Fruit fly (Drosophila melanogaster) whole organism, embryonic: ENCODE results near the gene CG12182.

Experiments used
- BEAF-32 ChIP-seq: fragments of 200-800 bp; sonication (Bioruptor generic); optimal IDR thresholded peaks from 3 replicates; lab custom pipeline; 2017; ENCODE audit warnings: missing biosample characterization, missing genetic modification characterization, mild to moderate bottlenecking, moderate library complexity, missing genetic modification reagents
- Bgb ChIP-seq: fragments of 200-800 bp; sonication (Bioruptor generic); IDR thresholded peaks from 2 replicates; pipeline ENCODE4 v1.3.6; 2022; ENCODE audit warnings: missing biosample characterization, missing genetic modification characterization; ENCODE audit not compliant: partially characterized antibody
- CG13287 ChIP-seq: fragments of 200-800 bp; sonication (Bioruptor generic); IDR thresholded peaks from 2 replicates; pipeline ENCODE4 v1.3.6; 2022; ENCODE audit warnings: missing biosample characterization, missing genetic modification characterization; ENCODE audit not compliant: partially characterized antibody
- CG13624 ChIP-seq: fragments of 200-800 bp; sonication (Bioruptor generic); optimal IDR thresholded peaks from 2 replicates; lab custom pipeline; 2016; ENCODE audit warnings: missing biosample characterization, missing genetic modification characterization
- CG16813 ChIP-seq: fragments of 200-800 bp; sonication (Bioruptor generic); IDR thresholded peaks from 3 replicates; pipeline ENCODE4 v1.3.6; 2022; ENCODE audit warnings: missing biosample characterization, missing genetic modification characterization; ENCODE audit not compliant: partially characterized antibody
- CG2120 ChIP-seq: fragments of 200-800 bp; sonication (Bioruptor generic); optimal IDR thresholded peaks from 3 replicates; lab custom pipeline; 2016; ENCODE audit warnings: missing biosample characterization, missing genetic modification characterization
- CG6689 ChIP-seq: fragments of 200-800 bp; sonication (Bioruptor generic); IDR thresholded peaks from 2 replicates; pipeline ENCODE4 v1.3.6; 2022; ENCODE audit warnings: missing biosample characterization, missing genetic modification characterization
- CG6791 ChIP-seq: fragments of 200-800 bp; sonication (Bioruptor generic); IDR thresholded peaks from 3 replicates; pipeline ENCODE4 v1.3.6; 2022; ENCODE audit warnings: missing biosample characterization, missing genetic modification characterization; ENCODE audit not compliant: partially characterized antibody
- CG7963 ChIP-seq: fragments of 200-800 bp; sonication (Bioruptor generic); IDR thresholded peaks from 3 replicates; pipeline ENCODE4 v1.3.6; 2022; ENCODE audit warnings: missing biosample characterization, missing genetic modification characterization; ENCODE audit not compliant: partially characterized antibody
- CHES-1-like ChIP-seq: fragments of 200-800 bp; sonication (Bioruptor generic); optimal IDR thresholded peaks from 2 replicates; lab custom pipeline; 2016; ENCODE audit warnings: missing biosample characterization, missing genetic modification characterization
- CTCF ChIP-seq: fragments of 200-800 bp; sonication (Bioruptor generic); optimal IDR thresholded peaks from 2 replicates; lab custom pipeline; 2017; ENCODE audit warnings: missing biosample characterization, mild to moderate bottlenecking, missing genetic modification characterization, moderate library complexity
- Dll ChIP-seq: fragments of 200-800 bp; sonication (Bioruptor generic); IDR thresholded peaks from 4 replicates; pipeline ENCODE4 v1.3.6; 2022; ENCODE audit warnings: missing biosample characterization, missing genetic modification characterization; ENCODE audit not compliant: partially characterized antibody
- Doc3 ChIP-seq: fragments of 200-800 bp; sonication (Bioruptor generic); IDR thresholded peaks from 3 replicates; pipeline ENCODE4 v1.3.6; 2022; ENCODE audit warnings: missing biosample characterization, missing genetic modification characterization; ENCODE audit not compliant: partially characterized antibody
- Dref ChIP-seq: fragments of 200-800 bp; sonication (Bioruptor generic); IDR thresholded peaks from 2 replicates; pipeline ENCODE4 v1.3.6; 2022; ENCODE audit warnings: missing biosample characterization, missing genetic modification characterization
- E2f2 ChIP-seq: fragments of 200-800 bp; sonication (Bioruptor generic); IDR thresholded peaks from 2 replicates; pipeline ENCODE4 v1.3.6; 2022; ENCODE audit warnings: missing biosample characterization, missing genetic modification characterization
- Hr78 ChIP-seq, 2 experiments: fragments of 200-800 bp in 1 of 2; fragments of >200 bp in 1 of 2; sonication (Bioruptor generic) in 1 of 2; optimal IDR thresholded peaks; 2 replicates each; lab custom pipeline; 2017 to 2019; ENCODE audit warnings: missing biosample characterization in 2 of 2, missing genetic modification characterization in 2 of 2, mild to moderate bottlenecking in 1 of 2, moderate library complexity in 1 of 2
- Jarid2 ChIP-seq: fragments of 200-800 bp; sonication (Bioruptor generic); optimal IDR thresholded peaks from 3 replicates; lab custom pipeline; 2017; ENCODE audit warnings: mild to moderate bottlenecking, missing biosample characterization, missing genetic modification reagents, missing genetic modification characterization
- MBD-R2 ChIP-seq: fragments of 200-800 bp; sonication (Bioruptor generic); IDR thresholded peaks from 2 replicates; pipeline ENCODE4 v1.3.6; 2022; ENCODE audit warnings: missing biosample characterization, missing genetic modification characterization
- MESR4 ChIP-seq: fragments of 200-800 bp; sonication (Bioruptor generic); optimal IDR thresholded peaks from 2 replicates; lab custom pipeline; 2018; ENCODE audit warnings: missing biosample characterization, mild to moderate bottlenecking, missing genetic modification characterization, moderate library complexity
- Myb ChIP-seq: fragments of 200-800 bp; sonication (Bioruptor generic); optimal IDR thresholded peaks from 2 replicates; lab custom pipeline; 2016; ENCODE audit warnings: missing biosample characterization, missing genetic modification characterization
- Rfx ChIP-seq: fragments of 200-800 bp; sonication (Bioruptor generic); IDR thresholded peaks from 2 replicates; pipeline ENCODE4 v1.3.6; 2022; ENCODE audit warnings: missing biosample characterization, missing genetic modification characterization
- Sin3A ChIP-seq: fragments of >200 bp; optimal IDR thresholded peaks from 2 replicates; lab custom pipeline; 2018
- Sry-β ChIP-seq: fragments of 200-800 bp; sonication (Bioruptor generic); optimal IDR thresholded peaks from 2 replicates; lab custom pipeline; 2018; ENCODE audit warnings: missing biosample characterization, mild to moderate bottlenecking, missing genetic modification characterization, moderate library complexity
- Stat92E ChIP-seq, 3 experiments: fragments of >200 bp in 2 of 3; fragments of 200-800 bp in 1 of 3; sonication (Bioruptor generic) in 1 of 3; optimal IDR thresholded peaks; 2 replicates each; lab custom pipeline; 2017 to 2019; ENCODE audit warnings: missing biosample characterization in 3 of 3, missing genetic modification characterization in 3 of 3, mild to moderate bottlenecking in 1 of 3, moderate library complexity in 1 of 3
- Xrp1 ChIP-seq: fragments of 200-800 bp; sonication (Bioruptor generic); IDR thresholded peaks from 2 replicates; pipeline ENCODE4 v1.3.6; 2022; ENCODE audit warnings: missing biosample characterization, missing genetic modification characterization
- abd-A ChIP-seq: fragments of 200-800 bp; sonication (Bioruptor generic); optimal IDR thresholded peaks from 3 replicates; lab custom pipeline; 2019; ENCODE audit warnings: missing biosample characterization, mild to moderate bottlenecking, missing genetic modification characterization, moderate library complexity
- amos ChIP-seq: fragments of 200-800 bp; sonication (Bioruptor generic); IDR thresholded peaks from 2 replicates; pipeline ENCODE4 v1.3.6; 2022; ENCODE audit warnings: missing biosample characterization, missing genetic modification characterization; ENCODE audit not compliant: partially characterized antibody
- ato ChIP-seq: fragments of 200-800 bp; sonication (Bioruptor generic); IDR thresholded peaks from 2 replicates; pipeline ENCODE4 v1.3.6; 2022; ENCODE audit warnings: missing biosample characterization, missing genetic modification characterization; ENCODE audit not compliant: partially characterized antibody
- crp ChIP-seq, 2 experiments: fragments of 200-800 bp; sonication (Bioruptor generic); optimal IDR thresholded peaks; 2 replicates in 1 of 2; 3 replicates in 1 of 2; lab custom pipeline; 2017; ENCODE audit warnings: missing biosample characterization in 2 of 2, missing genetic modification characterization in 2 of 2, mild to moderate bottlenecking in 1 of 2, moderate library complexity in 1 of 2
- dati ChIP-seq: fragments of 200-800 bp; sonication (Bioruptor generic); IDR thresholded peaks from 2 replicates; pipeline ENCODE4 v1.3.6; 2022; ENCODE audit warnings: missing biosample characterization, missing genetic modification characterization
- gce ChIP-seq: fragments of 200-800 bp; sonication (Bioruptor generic); IDR thresholded peaks from 3 replicates; pipeline ENCODE4 v1.3.6; 2022; ENCODE audit warnings: missing biosample characterization, missing genetic modification characterization
- hbn ChIP-seq: fragments of 200-800 bp; sonication (Bioruptor generic); IDR thresholded peaks from 2 replicates; pipeline ENCODE4 v1.3.6; 2022; ENCODE audit warnings: missing biosample characterization, missing genetic modification characterization; ENCODE audit not compliant: partially characterized antibody
- jigr1 ChIP-seq: fragments of 200-800 bp; sonication (Bioruptor generic); IDR thresholded peaks from 3 replicates; pipeline ENCODE4 v1.3.6; 2022; ENCODE audit warnings: missing biosample characterization, missing genetic modification characterization
- lab ChIP-seq: fragments of 200-800 bp; sonication (Bioruptor generic); optimal IDR thresholded peaks from 3 replicates; lab custom pipeline; 2017; ENCODE audit warnings: missing biosample characterization, missing genetic modification characterization, mild to moderate bottlenecking, moderate library complexity, missing genetic modification reagents
- lov ChIP-seq, 2 experiments: fragments of 200-800 bp in 1 of 2; fragments of >200 bp in 1 of 2; sonication (Bioruptor generic) in 1 of 2; IDR thresholded peaks in 1 of 2; optimal IDR thresholded peaks in 1 of 2; 2 replicates in 1 of 2; 3 replicates in 1 of 2; pipeline versions ENCODE4 v1.3.6 to Lab custom; 2017 to 2022; ENCODE audit warnings: missing biosample characterization in 1 of 2, missing genetic modification characterization in 1 of 2
- phol ChIP-seq: fragments of 200-800 bp; sonication (Bioruptor generic); optimal IDR thresholded peaks from 3 replicates; lab custom pipeline; 2018; ENCODE audit warnings: missing biosample characterization, mild to moderate bottlenecking, missing genetic modification characterization, moderate library complexity
- slbo ChIP-seq: fragments of 200-800 bp; sonication (Bioruptor generic); IDR thresholded peaks from 2 replicates; pipeline ENCODE4 v1.3.6; 2022; ENCODE audit warnings: missing biosample characterization, missing genetic modification characterization
- sna ChIP-seq: fragments of 200-800 bp; sonication (Bioruptor generic); IDR thresholded peaks from 2 replicates; pipeline ENCODE4 v1.3.6; 2022; ENCODE audit warnings: missing biosample characterization, missing genetic modification characterization; ENCODE audit not compliant: partially characterized antibody
- stwl ChIP-seq: fragments of 200-800 bp; sonication (Bioruptor generic); optimal IDR thresholded peaks from 3 replicates; lab custom pipeline; 2018; ENCODE audit warnings: missing biosample characterization, mild to moderate bottlenecking, missing genetic modification characterization, moderate library complexity
- vnd ChIP-seq: fragments of 200-800 bp; sonication (Bioruptor generic); IDR thresholded peaks from 3 replicates; pipeline ENCODE4 v1.3.6; 2022; ENCODE audit warnings: missing biosample characterization, missing genetic modification characterization; ENCODE audit not compliant: partially characterized antibody
- zfh1 ChIP-seq: fragments of 200-800 bp; sonication (Bioruptor generic); IDR thresholded peaks from 3 replicates; pipeline ENCODE4 v1.3.6; 2022; ENCODE audit warnings: missing biosample characterization, missing genetic modification characterization

The CG12182 gene

DNA sequence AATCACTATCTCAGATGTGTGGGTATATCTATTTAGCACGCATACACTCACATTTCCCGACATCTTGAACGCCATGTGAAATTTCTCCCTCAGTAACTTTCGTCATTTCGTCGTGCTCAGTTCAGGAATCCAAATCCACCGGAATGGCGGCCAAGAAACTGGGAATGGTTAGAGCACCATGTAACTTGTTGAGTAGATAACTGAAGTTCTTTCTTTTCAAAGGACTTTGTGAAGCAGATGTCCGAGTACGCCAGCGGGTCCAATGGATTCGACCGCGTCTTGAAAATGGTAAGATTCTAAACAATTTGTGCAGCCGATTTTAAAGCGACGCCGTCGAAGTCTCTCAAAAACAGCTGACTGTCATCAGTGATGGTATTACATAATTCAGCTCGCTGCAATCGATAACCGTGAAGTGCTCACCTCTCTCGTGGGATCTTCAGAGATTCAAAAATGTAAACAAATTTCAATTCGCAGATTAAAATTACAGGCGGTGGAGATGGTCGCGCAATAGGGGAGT, at the start of gene CG12182, which contains the start of gene CG16985 (continued):
- TF ChIP-seq Bgb (GFP tag; lab: Robert Waterston, UW) (peak; percentile 44), Dref (GFP tag; lab: Robert Waterston, UW) (peak; percentile 74), Sry-β (GFP tag; lab: Kevin White, UChicago) (no peak), zfh1 (GFP tag; lab: Robert Waterston, UW) (no peak), amos (GFP tag; lab: Robert Waterston, UW) (peak; percentile 48), CG6791 (GFP tag; lab: Robert Waterston, UW) (peak; percentile 33; the same call in 1 of the 3 replicates), lab (GFP tag; lab: Kevin White, UChicago) (no peak), phol (peak; percentile 68), vnd (GFP tag; lab: Robert Waterston, UW) (0 out of 3 replicates have a peak, but pooled peaks have one; percentile 20), MBD-R2 (GFP tag; lab: Robert Waterston, UW) (peak; percentile 77), CG7963 (0 out of 3 replicates have a peak, but pooled peaks have one; percentile 14), MESR4 (GFP tag; lab: Kevin White, UChicago) (peak; percentile 46), CHES-1-like (GFP tag; lab: Kevin White, UChicago) (peak; percentile 46), ato (GFP tag; lab: Robert Waterston, UW) (peak; percentile 69), stwl (peak; percentile 10), CG16813 (GFP tag; lab: Robert Waterston, UW) (peak; percentile 34; the same call in 1 of the 3 replicates), Hr78 (GFP tag; optimal IDR thresholded peaks at IDR 0.05; lab: Kevin White, UChicago) (no peak), Xrp1 (GFP tag; lab: Robert Waterston, UW) (no peak), Doc3 (GFP tag; lab: Robert Waterston, UW) (peak; percentile 40; the same call in 1 of the 3 replicates), crp (GFP tag; optimal IDR thresholded peaks at IDR 0.05; lab: Kevin White, UChicago) (peak; percentile 1 to 86), hbn (GFP tag; lab: Robert Waterston, UW) (0 out of 2 replicates have a peak, but pooled peaks have one; percentile 36), jigr1 (GFP tag; lab: Robert Waterston, UW) (no peak), lov (optimal IDR thresholded peaks at IDR 0.05; lab: Kevin White, UChicago) (no peak), lov (GFP tag; IDR thresholded peaks at IDR 0.05; lab: Robert Waterston, UW) (no peak), Rfx (GFP tag; lab: Robert Waterston, UW) (peak; percentile 31; the same call in 1 of the 2 replicates), CG2120 (peak; percentile 27), Stat92E (GFP tag; optimal IDR thresholded peaks at IDR 0.05; lab: Kevin White, UChicago) (peak in 1 of 3 experiments; percentile 21), CTCF (peak; percentile 18), CG6689 (GFP tag; lab: Robert Waterston, UW) (peak; percentile 13; the same call in 1 of the 2 replicates), E2f2 (GFP tag; lab: Robert Waterston, UW) (peak; percentile 77), CG13624 (GFP tag; lab: Kevin White, UChicago) (peak; percentile 21), BEAF-32 (GFP tag; lab: Kevin White, UChicago) (peak; percentile 54), dati (GFP tag; lab: Robert Waterston, UW) (no peak), Myb (GFP tag; lab: Kevin White, UChicago) (peak; percentile 78), Dll (GFP tag; lab: Robert Waterston, UW) (peak; percentile 43; the same call in 1 of the 4 replicates), slbo (GFP tag; lab: Robert Waterston, UW) (0 out of 2 replicates have a peak, but pooled peaks have one; percentile 31), Jarid2 (GFP tag; lab: Kevin White, UChicago) (peak; percentile 8), gce (GFP tag; lab: Robert Waterston, UW) (no peak), CG13287 (GFP tag; lab: Robert Waterston, UW) (peak; percentile 46; the same call in 1 of the 2 replicates), abd-A (tag; lab: Kevin White, UChicago) (no peak), Sin3A (lab: Kevin White, UChicago) (peak; percentile 21), sna (0 out of 2 replicates have a peak, but pooled peaks have one; percentile 47)
- TF ChIP-seq, all 482 proteins: peak for 62
